Worm (Caenorhabditis elegans) whole organism, L2 larva: ENCODE data around the gene kel-1.

Source experiments
- aly-2 ChIP-seq: fragments of 150-350 bp; optimal IDR thresholded peaks from 2 replicates; lab custom pipeline; 2014; ENCODE audit warnings: missing biosample characterization, missing genetic modification characterization
- ama-1 ChIP-seq: fragments of 150-350 bp; optimal IDR thresholded peaks from 2 replicates; lab custom pipeline; 2018; ENCODE audit warnings: inconsistent platforms
- blmp-1 ChIP-seq: sonication (generic microtip); optimal IDR thresholded peaks from 2 replicates; lab custom pipeline; 2017; ENCODE audit warnings: missing genetic modification characterization, mild to moderate bottlenecking, missing compliant biosample characterization, antibody characterized with exemption, moderate library complexity; ENCODE audit not compliant: insufficient read depth
- dmd-4 ChIP-seq: sonication (generic microtip); optimal IDR thresholded peaks from 2 replicates; lab custom pipeline; 2017; ENCODE audit warnings: missing biosample characterization, missing genetic modification characterization
- elt-3 ChIP-seq: sonication (generic microtip); optimal IDR thresholded peaks from 2 replicates; lab custom pipeline; 2017; ENCODE audit warnings: missing biosample characterization, missing genetic modification characterization
- fos-1 ChIP-seq: fragments of 150-350 bp; optimal IDR thresholded peaks from 2 replicates; lab custom pipeline; 2014; ENCODE audit warnings: missing biosample characterization, missing genetic modification characterization
- lin-39 ChIP-seq: fragments of 150-350 bp; optimal IDR thresholded peaks from 2 replicates; lab custom pipeline; 2014; ENCODE audit warnings: missing biosample characterization, missing genetic modification reagents, missing genetic modification characterization
- lsy-2 ChIP-seq, 2 experiments: fragments of 150-350 bp in 1 of 2; sonication (generic microtip) in 1 of 2; optimal IDR thresholded peaks; 2 replicates each; lab custom pipeline; 2014 to 2017; ENCODE audit warnings: missing biosample characterization in 2 of 2, missing genetic modification characterization in 2 of 2
- nhr-11 ChIP-seq: fragments of 150-350 bp; optimal IDR thresholded peaks from 2 replicates; lab custom pipeline; 2014; ENCODE audit warnings: missing biosample characterization, missing genetic modification characterization
- nhr-12 ChIP-seq: fragments of 150-350 bp; optimal IDR thresholded peaks from 2 replicates; lab custom pipeline; 2014; ENCODE audit warnings: missing biosample characterization, missing genetic modification characterization
- nhr-23 ChIP-seq: fragments of 150-350 bp; optimal IDR thresholded peaks from 2 replicates; lab custom pipeline; 2014; ENCODE audit warnings: missing biosample characterization, missing genetic modification reagents, missing genetic modification characterization
- unc-62 ChIP-seq: fragments of 150-350 bp; optimal IDR thresholded peaks from 2 replicates; lab custom pipeline; 2014; ENCODE audit warnings: missing biosample characterization, missing genetic modification reagents, missing genetic modification characterization
- ztf-4 ChIP-seq: fragments of 150-350 bp; optimal IDR thresholded peaks from 2 replicates; lab custom pipeline; 2014; ENCODE audit warnings: missing biosample characterization, missing genetic modification characterization

DNA sequence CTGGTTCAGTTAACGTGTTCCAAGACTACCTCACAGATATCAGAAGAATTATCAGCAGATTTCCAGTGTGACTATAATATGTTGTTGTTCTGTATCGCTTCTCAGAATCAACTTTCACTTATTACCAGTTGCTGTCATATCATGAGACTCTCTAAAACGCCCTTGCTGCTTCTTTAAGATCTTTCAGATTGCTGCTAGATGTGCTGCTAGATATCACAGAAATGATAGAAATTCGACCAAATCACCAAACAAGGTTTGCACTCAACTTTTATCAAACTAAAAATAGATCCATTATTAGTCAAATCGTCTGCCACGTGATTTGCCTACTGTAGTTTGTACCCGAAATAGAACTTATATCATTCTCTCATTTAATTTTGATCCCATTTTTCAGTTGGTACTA, 44.2 kb upstream of the kel-1 start:
- no peak for TF ChIP-seq nhr-12 (tag; lab: Kevin White, UChicago)
- no peak for TF ChIP-seq lin-39 (tag; lab: Kevin White, UChicago)
- TF ChIP-seq blmp-1 (tag; lab: Kevin White, UChicago), result no peak
- TF ChIP-seq nhr-23, result no peak
- TF ChIP-seq fos-1 (tag; lab: Kevin White, UChicago), result no peak
- TF ChIP-seq unc-62 (GFP tag; lab: Kevin White, UChicago), result no peak
- TF ChIP-seq nhr-11 (tag; lab: Kevin White, UChicago), result no peak
- no peak for TF ChIP-seq aly-2 (tag; lab: Kevin White, UChicago)
- no peak for TF ChIP-seq lsy-2 (tag; optimal IDR thresholded peaks at IDR 0.05; lab: Kevin White, UChicago)
- no peak for TF ChIP-seq ama-1 (lab: Kevin White, UChicago)
- no peak for TF ChIP-seq ztf-4 (tag; lab: Kevin White, UChicago)
- no peak for TF ChIP-seq elt-3 (tag; lab: Kevin White, UChicago)
- TF ChIP-seq dmd-4, result no peak
